Worm (Caenorhabditis elegans) whole organism, midembryonic: ENCODE measurements around the gene C26B9.6.

Experiments used
- T22C8.4 ChIP-seq: fragments of 200-800 bp; sonication (Bioruptor generic); IDR thresholded peaks from 2 replicates; pipeline ENCODE4 v1.3.6; 2022; ENCODE audit warnings: missing genetic modification characterization, missing compliant biosample characterization
- cog-1 ChIP-seq: sonication (generic microtip); optimal IDR thresholded peaks from 2 replicates; lab custom pipeline; 2016; ENCODE audit warnings: missing genetic modification characterization, missing compliant biosample characterization
- flt-1 ChIP-seq: fragments of 200-800 bp; sonication (Bioruptor generic); IDR thresholded peaks from 2 replicates; pipeline ENCODE4 v1.3.6; 2022; ENCODE audit warnings: missing genetic modification characterization, missing compliant biosample characterization
- klf-2 ChIP-seq: fragments of 200-800 bp; sonication (Bioruptor generic); conservative IDR thresholded peaks from 2 replicates; pipeline ENCODE4 v1.3.6; 2022; ENCODE audit warnings: missing genetic modification reagents, missing genetic modification characterization, missing compliant biosample characterization
- med-1 ChIP-seq: sonication (generic microtip); optimal IDR thresholded peaks from 2 replicates; lab custom pipeline; 2017; ENCODE audit warnings: missing genetic modification characterization, mild to moderate bottlenecking, missing compliant biosample characterization, antibody characterized with exemption, missing genetic modification reagents; ENCODE audit not compliant: insufficient read depth
- ref-1 ChIP-seq: fragments of 200-800 bp; sonication (Bioruptor generic); conservative IDR thresholded peaks from 2 replicates; pipeline ENCODE4 v1.3.6; 2022; ENCODE audit warnings: missing genetic modification reagents, missing genetic modification characterization, missing compliant biosample characterization
- tab-1 ChIP-seq: fragments of 200-800 bp; sonication (Bioruptor generic); IDR thresholded peaks from 2 replicates; pipeline ENCODE4 v1.3.6; 2022; ENCODE audit warnings: missing genetic modification characterization, missing compliant biosample characterization
- ztf-23 ChIP-seq: fragments of 200-800 bp; sonication (Bioruptor generic); IDR thresholded peaks from 2 replicates; pipeline ENCODE4 v1.3.6; 2022; ENCODE audit warnings: missing genetic modification reagents, missing genetic modification characterization, missing compliant biosample characterization
- ztf-29 ChIP-seq: fragments of 200-800 bp; sonication (Bioruptor generic); IDR thresholded peaks from 2 replicates; pipeline ENCODE4 v1.3.6; 2022; ENCODE audit warnings: missing genetic modification reagents, missing genetic modification characterization, missing compliant biosample characterization

C26B9.6 gene

DNA sequence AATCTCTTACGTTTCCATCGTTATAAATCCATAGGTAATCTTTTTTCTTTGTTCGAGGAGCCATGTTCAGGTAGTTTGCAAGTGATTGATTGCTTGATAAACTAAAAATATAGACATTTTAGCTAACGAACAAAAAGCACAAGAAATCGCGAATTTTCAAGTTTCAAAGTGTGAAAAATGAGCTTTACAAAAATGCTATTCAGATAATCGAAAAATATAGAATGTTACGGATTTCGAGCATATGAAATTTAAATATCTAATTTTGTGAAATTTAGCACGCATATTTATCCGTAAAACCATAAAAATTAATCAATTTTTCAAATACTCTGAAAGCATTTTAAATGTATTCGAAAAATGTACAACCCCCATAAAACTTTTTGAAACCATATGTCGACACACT, at the start of gene C26B9.6:
Gene C26B9.6 (minus strand): TSS at position 101 of the 400 bp plus-strand sequence.
- TF ChIP-seq ztf-29 (GFP tag; lab: Robert Waterston, UW): no peak
- TF ChIP-seq klf-2: no peak
- TF ChIP-seq ztf-23: no peak
- no peak for TF ChIP-seq T22C8.4 (GFP tag; lab: Robert Waterston, UW)
- no peak for TF ChIP-seq ref-1 (GFP tag; lab: Robert Waterston, UW)

DNA sequence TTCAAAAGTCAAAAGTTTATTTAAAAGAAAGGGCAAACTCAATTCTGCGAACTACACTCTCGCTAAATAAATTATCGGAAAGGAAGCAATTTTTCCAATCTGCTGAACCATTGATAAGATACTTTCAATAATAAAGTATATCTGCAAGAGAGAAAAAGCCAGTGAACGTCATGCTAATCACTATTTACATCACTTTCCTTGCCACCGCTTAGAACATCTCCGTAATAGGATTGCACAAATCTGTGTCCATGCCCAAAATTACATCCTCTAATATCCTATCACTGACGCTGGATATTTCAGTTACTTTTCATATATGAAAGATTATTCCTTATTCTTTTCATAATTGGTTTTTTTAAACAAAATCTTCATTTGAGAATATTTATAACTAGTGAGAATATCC, 47.5 kb upstream of the C26B9.6 start:
- no peak for TF ChIP-seq cog-1 (tag; lab: Kevin White, UChicago)
- no peak for TF ChIP-seq med-1 (GFP tag; lab: Kevin White, UChicago)

DNA sequence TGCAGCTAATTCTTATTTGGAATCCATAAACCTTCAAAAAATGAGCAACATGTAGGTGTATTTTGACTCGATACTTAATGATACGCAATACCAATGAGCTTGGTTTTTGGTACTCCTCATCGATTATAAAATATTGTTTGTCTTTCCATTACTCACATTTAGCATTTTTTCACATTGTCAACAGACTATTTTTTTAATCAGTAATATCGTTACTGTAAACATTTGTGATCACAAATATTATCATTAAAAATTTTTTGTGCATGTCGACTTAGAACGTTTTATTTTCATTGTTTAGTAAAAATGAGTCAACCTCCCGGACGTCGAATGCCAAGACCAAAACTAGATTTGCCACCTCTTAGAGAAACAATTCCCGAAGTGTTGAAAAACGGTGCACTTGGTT, 42.0 kb upstream of the C26B9.6 start, which contains the start of gene sek-5:
Gene sek-5 (plus strand): TSS at position 301 of the 400 bp plus-strand sequence.
- TF ChIP-seq ref-1 (GFP tag; lab: Robert Waterston, UW): no peak
- no peak for TF ChIP-seq T22C8.4 (GFP tag; lab: Robert Waterston, UW)
- no peak for TF ChIP-seq tab-1 (GFP tag; lab: Robert Waterston, UW)
- no peak for TF ChIP-seq klf-2
- no peak for TF ChIP-seq ztf-23
- TF ChIP-seq med-1 (GFP tag; lab: Kevin White, UChicago): no peak
- no peak for TF ChIP-seq ztf-29 (GFP tag; lab: Robert Waterston, UW)
- TF ChIP-seq flt-1 (GFP tag; lab: Robert Waterston, UW): no peak
- no peak for TF ChIP-seq cog-1 (tag; lab: Kevin White, UChicago)

ce11 chrX:5374742-5375141, 39.5 kb upstream of the C26B9.6 start, which contains the start of gene sek-4:
Gene sek-4 (plus strand): TSS chrX:5375059.
- TF ChIP-seq klf-2 (no peak), cog-1 (tag; lab: Kevin White, UChicago) (no peak), T22C8.4 (GFP tag; lab: Robert Waterston, UW) (no peak), ref-1 (GFP tag; lab: Robert Waterston, UW) (no peak), flt-1 (GFP tag; lab: Robert Waterston, UW) (no peak), ztf-23 (no peak), med-1 (GFP tag; lab: Kevin White, UChicago) (no peak), ztf-29 (GFP tag; lab: Robert Waterston, UW) (no peak), tab-1 (GFP tag; lab: Robert Waterston, UW) (no peak)

ce11 chrX:5373597-5373996, 38.3 kb upstream of the C26B9.6 start:
- TF ChIP-seq klf-2 (no peak), med-1 (GFP tag; lab: Kevin White, UChicago) (no peak), T22C8.4 (GFP tag; lab: Robert Waterston, UW) (no peak), ztf-23 (no peak), ref-1 (GFP tag; lab: Robert Waterston, UW) (no peak), flt-1 (GFP tag; lab: Robert Waterston, UW) (no peak)

DNA sequence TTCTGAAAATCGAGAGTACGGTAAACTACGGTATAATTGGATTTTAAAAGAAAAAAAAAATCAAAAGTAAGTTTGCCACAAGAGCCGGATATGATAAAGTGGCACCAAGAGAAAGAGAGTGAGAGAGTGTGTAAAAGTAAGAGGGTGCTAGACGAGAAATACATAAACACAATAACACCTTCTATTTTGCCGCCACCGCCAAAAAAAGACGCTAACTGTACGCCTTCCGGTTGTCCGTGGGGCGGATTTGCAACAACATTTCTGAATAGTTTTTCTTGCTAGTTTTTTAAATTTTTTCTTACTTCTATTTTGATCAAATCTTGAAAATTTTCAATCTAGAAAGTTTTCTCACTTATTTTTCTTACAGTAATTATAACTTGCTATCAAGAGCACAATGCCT, 37.4 kb upstream of the C26B9.6 start, which contains the start of gene F35C8.8:
Gene F35C8.8 (minus strand): TSS at position 2 of the 400 bp plus-strand sequence.
- no peak for TF ChIP-seq med-1 (GFP tag; lab: Kevin White, UChicago)
- no peak for TF ChIP-seq ztf-23
- no peak for TF ChIP-seq T22C8.4 (GFP tag; lab: Robert Waterston, UW)

DNA sequence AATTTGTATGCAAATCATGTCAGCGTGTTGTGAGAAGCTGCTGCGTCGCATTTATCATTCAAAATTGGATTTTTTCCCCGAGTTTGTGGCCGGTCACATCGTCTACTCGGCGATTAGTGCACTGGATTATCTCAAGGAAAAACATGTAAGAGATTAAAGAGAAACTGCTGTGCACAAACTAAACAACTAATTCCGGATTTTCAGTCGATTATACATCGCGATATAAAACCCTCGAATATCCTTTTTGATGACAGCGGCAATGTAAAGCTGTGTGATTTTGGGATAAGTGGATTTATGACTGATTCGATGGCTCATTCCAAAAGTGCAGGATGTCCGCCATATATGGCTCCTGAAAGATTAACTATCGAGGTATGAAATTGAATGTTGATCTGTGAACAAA, 35.3 kb upstream of the C26B9.6 start:
- TF ChIP-seq cog-1 (tag; lab: Kevin White, UChicago): no peak
- no peak for TF ChIP-seq ref-1 (GFP tag; lab: Robert Waterston, UW)
- no peak for TF ChIP-seq tab-1 (GFP tag; lab: Robert Waterston, UW)
- no peak for TF ChIP-seq T22C8.4 (GFP tag; lab: Robert Waterston, UW)
- no peak for TF ChIP-seq ztf-29 (GFP tag; lab: Robert Waterston, UW)
- TF ChIP-seq klf-2: no peak
- TF ChIP-seq ztf-23: no peak
- no peak for TF ChIP-seq med-1 (GFP tag; lab: Kevin White, UChicago)
- no peak for TF ChIP-seq flt-1 (GFP tag; lab: Robert Waterston, UW)

DNA sequence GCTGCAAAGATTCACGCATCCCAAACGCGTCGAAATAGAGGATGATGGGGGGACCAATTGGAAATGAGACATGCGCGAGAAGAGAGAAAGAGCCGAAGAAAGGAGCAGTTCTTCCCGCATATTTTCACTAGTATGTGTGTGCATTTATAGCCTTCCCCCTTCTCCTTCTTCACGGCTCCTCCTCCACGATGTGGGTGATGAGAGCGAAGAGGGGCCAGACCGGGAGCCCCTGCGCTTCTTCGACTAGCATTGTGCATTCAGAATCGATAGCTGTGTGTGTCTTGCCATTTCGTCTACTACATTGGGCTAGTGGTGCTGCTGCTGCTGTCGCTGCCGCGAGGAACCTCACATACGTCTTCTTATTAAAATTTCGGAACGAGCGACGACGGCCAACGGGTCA, 33.0 kb upstream of the C26B9.6 start, which contains the start of gene jkk-1:
Gene jkk-1 (plus strand): TSS at position 249 of the 400 bp plus-strand sequence.
- TF ChIP-seq cog-1 (tag; lab: Kevin White, UChicago) (peak; percentile 17), klf-2 (no peak)

ce11 chrX:5366613-5367012, 31.3 kb upstream of the C26B9.6 start:
- TF ChIP-seq flt-1 (GFP tag; lab: Robert Waterston, UW) (no peak), ref-1 (GFP tag; lab: Robert Waterston, UW) (no peak), tab-1 (GFP tag; lab: Robert Waterston, UW) (no peak), T22C8.4 (GFP tag; lab: Robert Waterston, UW) (no peak), klf-2 (no peak), ztf-23 (no peak), cog-1 (tag; lab: Kevin White, UChicago) (no peak), med-1 (GFP tag; lab: Kevin White, UChicago) (no peak), ztf-29 (GFP tag; lab: Robert Waterston, UW) (no peak)

ce11 chrX:5365437-5365836, 30.2 kb upstream of the C26B9.6 start, which contains the start of gene F35C8.5:
Gene F35C8.5 (plus strand): TSS chrX:5365813.
- TF ChIP-seq med-1 (GFP tag; lab: Kevin White, UChicago): no peak
- no peak for TF ChIP-seq ztf-29 (GFP tag; lab: Robert Waterston, UW)
- TF ChIP-seq ztf-23: no peak
- TF ChIP-seq ref-1 (GFP tag; lab: Robert Waterston, UW): no peak
- no peak for TF ChIP-seq flt-1 (GFP tag; lab: Robert Waterston, UW)
- no peak for TF ChIP-seq cog-1 (tag; lab: Kevin White, UChicago)
- no peak for TF ChIP-seq T22C8.4 (GFP tag; lab: Robert Waterston, UW)
